Fruit fly (Drosophila melanogaster): Measurements from ENCODE around the gene Grip163.

The Grip163 gene

dm6 chr3L:12002321-12003248 lies 4.6 kb upstream of the Grip163 start, which contains the start of the genes Pop2 and CG6928 (continued):
- no peak; the same call in 1 of the 3 replicates for TF ChIP-seq so (GFP tag; IDR thresholded peaks at IDR 0.05)
- TF ChIP-seq CG9797 (GFP tag; optimal IDR thresholded peaks at IDR 0.05), result peak; percentile 67
- TF ChIP-seq CG1603 (tag; optimal IDR thresholded peaks at IDR 0.05), result peak; percentile 35
- TF ChIP-seq Jarid2 (GFP tag; optimal IDR thresholded peaks at IDR 0.05), result peak; percentile 11
- TF ChIP-seq sc (optimal IDR thresholded peaks at IDR 0.05), result no peak
- TF ChIP-seq sc (GFP tag; optimal IDR thresholded peaks at IDR 0.05), result no peak
- peak; percentile 83 for TF ChIP-seq Dip3 (GFP tag; optimal IDR thresholded peaks at IDR 0.05)
- no peak for TF ChIP-seq pros (GFP tag; optimal IDR thresholded peaks at IDR 0.05)
- peak; percentile 39 for TF ChIP-seq CG18599 (GFP tag; optimal IDR thresholded peaks at IDR 0.05)
- peak; percentile 84 for TF ChIP-seq Chrac-16 (GFP tag; optimal IDR thresholded peaks at IDR 0.05)
- peak; percentile 77 for TF ChIP-seq row (GFP tag; IDR thresholded peaks at IDR 0.05)
- peak; percentile 83 for TF ChIP-seq Bgb (GFP tag; IDR thresholded peaks at IDR 0.05; ENCODE audit: partially characterized antibody)
- TF ChIP-seq CG34224 (GFP tag; IDR thresholded peaks at IDR 0.05; ENCODE audit: partially characterized antibody), result peak; percentile 84
- TF ChIP-seq br (optimal IDR thresholded peaks at IDR 0.05), result no peak
- TF ChIP-seq tx (GFP tag; optimal IDR thresholded peaks at IDR 0.05), result peak; percentile 82
- TF ChIP-seq CG30403 (GFP tag; optimal IDR thresholded peaks at IDR 0.05), result peak; percentile 86
- peak; percentile 46 for TF ChIP-seq Nf-YC (tag; optimal IDR thresholded peaks at IDR 0.05)
- TF ChIP-seq hbn (GFP tag; IDR thresholded peaks at IDR 0.05; ENCODE audit: partially characterized antibody), result peak; percentile 92
- peak; percentile 82 for TF ChIP-seq maf-S (GFP tag; optimal IDR thresholded peaks at IDR 0.05)
- no peak for TF ChIP-seq Sox100B (GFP tag; optimal IDR thresholded peaks at IDR 0.05)
- peak; percentile 88 for TF ChIP-seq cg (GFP tag; optimal IDR thresholded peaks at IDR 0.05)
- peak; percentile 89 for TF ChIP-seq CG4282 (GFP tag; optimal IDR thresholded peaks at IDR 0.05)
- no peak for TF ChIP-seq h (optimal IDR thresholded peaks at IDR 0.05)
- TF ChIP-seq cas (GFP tag; IDR thresholded peaks at IDR 0.05), result peak; percentile 32; the same call in 1 of the 2 replicates
- TF ChIP-seq nom (GFP tag; optimal IDR thresholded peaks at IDR 0.05), result no peak
- TF ChIP-seq org-1 (GFP tag; optimal IDR thresholded peaks at IDR 0.05), result no peak
- TF ChIP-seq HHEX (GFP tag; optimal IDR thresholded peaks at IDR 0.05), result no peak
- no peak; the same call in 1 of the 2 replicates for TF ChIP-seq CG32767 (GFP tag; IDR thresholded peaks at IDR 0.05)
- TF ChIP-seq CG14050 (GFP tag; IDR thresholded peaks at IDR 0.05), result peak; percentile 66; the same call in 2 of the 3 replicates
- peak; percentile 25 for TF ChIP-seq NC2α (GFP tag; optimal IDR thresholded peaks at IDR 0.05)
- TF ChIP-seq lab (GFP tag; optimal IDR thresholded peaks at IDR 0.05), result peak; percentile 79
- peak; percentile 74 for TF ChIP-seq CG4854 (GFP tag; optimal IDR thresholded peaks at IDR 0.05)
- TF ChIP-seq ssp (GFP tag; IDR thresholded peaks at IDR 0.05), result peak; percentile 60
- TF ChIP-seq BtbVII (GFP tag; optimal IDR thresholded peaks at IDR 0.05), result no peak
- TF ChIP-seq pnt (GFP tag; optimal IDR thresholded peaks at IDR 0.05), result peak; percentile 82
- peak; percentile 63; the same call in 1 of the 2 replicates for TF ChIP-seq CG14014 (GFP tag; IDR thresholded peaks at IDR 0.05)
- TF ChIP-seq CG8359 (GFP tag; optimal IDR thresholded peaks at IDR 0.05; ENCODE audit: borderline replicate concordance), result peak; percentile 44
- no peak for TF ChIP-seq nau (GFP tag; optimal IDR thresholded peaks at IDR 0.05)
- peak; percentile 81 for TF ChIP-seq CG12155 (GFP tag; optimal IDR thresholded peaks at IDR 0.05)
- TF ChIP-seq ewg (GFP tag; optimal IDR thresholded peaks at IDR 0.05), result peak; percentile 87
- peak; percentile 79 for TF ChIP-seq Hmr (GFP tag; optimal IDR thresholded peaks at IDR 0.05)
- TF ChIP-seq dmrt11E (tag; optimal IDR thresholded peaks at IDR 0.05), result peak; percentile 45
- TF ChIP-seq trem (tag; optimal IDR thresholded peaks at IDR 0.05), result peak; percentile 86
- no peak for TF ChIP-seq mirr (GFP tag; optimal IDR thresholded peaks at IDR 0.05)
- TF ChIP-seq CG8944 (GFP tag; optimal IDR thresholded peaks at IDR 0.05), result peak; percentile 87
- peak; percentile 87 for TF ChIP-seq zfh2 (GFP tag; optimal IDR thresholded peaks at IDR 0.05)
- TF ChIP-seq Hsf (GFP tag; optimal IDR thresholded peaks at IDR 0.05), result peak; percentile 85
- TF ChIP-seq seq (GFP tag; IDR thresholded peaks at IDR 0.05), result peak; percentile 58; the same call in 1 of the 2 replicates
- peak; percentile 21 for TF ChIP-seq ac (GFP tag; optimal IDR thresholded peaks at IDR 0.05)
